Worm (Caenorhabditis elegans) whole organism, mixed stage, embryonic: Measurements from ENCODE around the gene C13F10.5.

Experiments used
- ces-1 ChIP-seq: fragments of 150-350 bp; optimal IDR thresholded peaks from 2 replicates; lab custom pipeline; 2014; ENCODE audit warnings: missing biosample characterization, missing genetic modification reagents, missing genetic modification characterization
- elt-1 ChIP-seq: sonication (generic microtip); optimal IDR thresholded peaks from 2 replicates; lab custom pipeline; 2017; ENCODE audit warnings: missing genetic modification characterization, mild to moderate bottlenecking, missing compliant biosample characterization, antibody characterized with exemption, moderate library complexity, borderline replicate concordance; ENCODE audit not compliant: insufficient read depth
- elt-3 ChIP-seq: fragments of 150-350 bp; optimal IDR thresholded peaks from 2 replicates; lab custom pipeline; 2014; ENCODE audit warnings: missing biosample characterization, missing genetic modification characterization
- sptf-1 ChIP-seq: sonication (generic microtip); optimal IDR thresholded peaks from 2 replicates; lab custom pipeline; 2017; ENCODE audit warnings: mild to moderate bottlenecking, missing genetic modification characterization, moderate library complexity, missing compliant biosample characterization
- tbx-8 ChIP-seq: fragments of 200-800 bp; sonication (Bioruptor generic); optimal IDR thresholded peaks from 2 replicates; lab custom pipeline; 2018; ENCODE audit warnings: mild to moderate bottlenecking, missing genetic modification characterization, moderate library complexity, missing compliant biosample characterization
- unc-39 ChIP-seq: fragments of 150-350 bp; optimal IDR thresholded peaks from 2 replicates; lab custom pipeline; 2014; ENCODE audit warnings: missing biosample characterization, missing genetic modification characterization
- ztf-11 ChIP-seq: fragments of 150-350 bp; optimal IDR thresholded peaks from 2 replicates; lab custom pipeline; 2014; ENCODE audit warnings: missing biosample characterization, missing genetic modification characterization

DNA sequence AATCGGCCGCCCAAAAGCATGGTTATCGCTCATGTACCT, 18.0 kb upstream of the C13F10.5 start, which contains the start of gene hpo-9:
- TF ChIP-seq ces-1 (GFP tag; lab: Kevin White, UChicago) (no peak), tbx-8 (no peak), sptf-1 (tag; lab: Kevin White, UChicago) (no peak), unc-39 (tag; lab: Kevin White, UChicago) (no peak), elt-1 (tag; lab: Kevin White, UChicago) (no peak), ztf-11 (tag; lab: Kevin White, UChicago) (no peak), elt-3 (no peak)
